Worm (Caenorhabditis elegans) whole organism, mixed stage, embryonic: ENCODE results near the gene rpoa-12.

Source experiments
- blmp-1 ChIP-seq: fragments of 150-350 bp; optimal IDR thresholded peaks from 2 replicates; lab custom pipeline; 2014; ENCODE audit warnings: missing biosample characterization, missing genetic modification characterization
- ceh-83 ChIP-seq: fragments of 200-800 bp; sonication (Bioruptor generic); optimal IDR thresholded peaks from 2 replicates; lab custom pipeline; 2018; ENCODE audit warnings: mild to moderate bottlenecking, missing genetic modification characterization, missing compliant biosample characterization
- ces-1 ChIP-seq: fragments of 150-350 bp; optimal IDR thresholded peaks from 2 replicates; lab custom pipeline; 2014; ENCODE audit warnings: missing biosample characterization, missing genetic modification reagents, missing genetic modification characterization
- flh-1 ChIP-seq: fragments of 200-800 bp; sonication (Bioruptor generic); optimal IDR thresholded peaks from 2 replicates; lab custom pipeline; 2018; ENCODE audit warnings: mild to moderate bottlenecking, missing genetic modification characterization, moderate library complexity, missing compliant biosample characterization
- ham-2 ChIP-seq: fragments of 200-800 bp; sonication (Bioruptor generic); optimal IDR thresholded peaks from 2 replicates; lab custom pipeline; 2018; ENCODE audit warnings: mild to moderate bottlenecking, missing genetic modification characterization, missing compliant biosample characterization
- lsy-2 ChIP-seq: fragments of 150-350 bp; optimal IDR thresholded peaks from 2 replicates; lab custom pipeline; 2014; ENCODE audit warnings: missing biosample characterization, missing genetic modification characterization
- nhr-12 ChIP-seq: fragments of 150-350 bp; optimal IDR thresholded peaks from 2 replicates; lab custom pipeline; 2014; ENCODE audit warnings: missing biosample characterization, missing genetic modification characterization
- nhr-28 ChIP-seq: fragments of 150-350 bp; optimal IDR thresholded peaks from 2 replicates; lab custom pipeline; 2014; ENCODE audit warnings: missing biosample characterization, missing genetic modification characterization
- pha-4 ChIP-seq: fragments of 150-350 bp; optimal IDR thresholded peaks from 2 replicates; lab custom pipeline; 2018; ENCODE audit warnings: missing biosample characterization, missing genetic modification reagents, missing genetic modification characterization
- sptf-1 ChIP-seq: sonication (generic microtip); optimal IDR thresholded peaks from 2 replicates; lab custom pipeline; 2017; ENCODE audit warnings: mild to moderate bottlenecking, missing genetic modification characterization, moderate library complexity, missing compliant biosample characterization
- unc-39 ChIP-seq: fragments of 150-350 bp; optimal IDR thresholded peaks from 2 replicates; lab custom pipeline; 2014; ENCODE audit warnings: missing biosample characterization, missing genetic modification characterization
- unc-62 ChIP-seq: fragments of 150-350 bp; optimal IDR thresholded peaks from 2 replicates; lab custom pipeline; 2014; ENCODE audit warnings: missing biosample characterization, missing genetic modification reagents, missing genetic modification characterization
- ztf-11 ChIP-seq: fragments of 150-350 bp; optimal IDR thresholded peaks from 2 replicates; lab custom pipeline; 2014; ENCODE audit warnings: missing biosample characterization, missing genetic modification characterization

DNA sequence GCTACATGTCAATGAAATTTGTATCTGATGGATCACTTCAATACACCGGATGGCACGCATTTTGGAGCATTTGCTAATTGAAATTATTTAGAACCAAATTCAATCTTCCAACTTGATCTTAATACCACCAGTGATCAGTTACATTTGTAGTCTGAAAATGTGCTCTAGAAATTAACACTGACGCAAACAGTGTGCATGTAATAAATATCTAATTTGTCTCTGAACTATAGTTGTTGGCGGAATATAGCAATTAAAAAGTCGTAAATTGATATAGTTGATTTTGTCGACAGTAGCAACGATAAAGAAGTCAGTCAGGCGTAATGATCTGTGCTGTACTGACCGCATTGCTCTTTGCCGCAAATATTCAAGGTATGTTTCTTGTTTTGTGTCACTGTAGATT, 49.1 kb upstream of the rpoa-12 start, which contains the start of gene clec-227:
- TF ChIP-seq ham-2 (GFP tag; lab: Kevin White, UChicago), result no peak
- TF ChIP-seq ztf-11 (tag; lab: Kevin White, UChicago), result no peak
- no peak for TF ChIP-seq flh-1 (GFP tag; lab: Kevin White, UChicago)
- TF ChIP-seq lsy-2 (tag; lab: Kevin White, UChicago), result no peak
- TF ChIP-seq nhr-12, result no peak
- no peak for TF ChIP-seq ces-1 (GFP tag; lab: Kevin White, UChicago)
- no peak for TF ChIP-seq unc-39 (tag; lab: Kevin White, UChicago)
- no peak for TF ChIP-seq unc-62 (GFP tag; lab: Kevin White, UChicago)
- TF ChIP-seq blmp-1, result no peak
- no peak for TF ChIP-seq ceh-83
- TF ChIP-seq sptf-1 (tag; lab: Kevin White, UChicago), result no peak
- TF ChIP-seq nhr-28, result no peak
- TF ChIP-seq pha-4 (tag; lab: Kevin White, UChicago), result no peak
